Fruit fly (Drosophila melanogaster) whole organism, embryonic: ENCODE results near the gene CG43078.
A peak's percentile ranks its signal among the peaks of the same experiment; 100 is the strongest.

ENCODE experiments used
- CG10366 ChIP-seq: fragments of 200-800 bp; sonication (Bioruptor generic); IDR thresholded peaks from 2 replicates; pipeline ENCODE4 v1.3.6; 2022; ENCODE audit warnings: missing biosample characterization, missing genetic modification characterization
- CG10543 ChIP-seq: fragments of 200-800 bp; sonication (Bioruptor generic); optimal IDR thresholded peaks from 3 replicates; lab custom pipeline; 2017; ENCODE audit warnings: missing biosample characterization, mild to moderate bottlenecking, missing genetic modification characterization, moderate library complexity
- CG11093 ChIP-seq: fragments of 200-800 bp; sonication (Bioruptor generic); IDR thresholded peaks from 3 replicates; pipeline ENCODE4 v1.3.6; 2022; ENCODE audit warnings: missing biosample characterization, missing genetic modification characterization
- CG11504 ChIP-seq: fragments of 200-800 bp; sonication (Bioruptor generic); optimal IDR thresholded peaks from 3 replicates; lab custom pipeline; 2019; ENCODE audit warnings: missing biosample characterization, mild to moderate bottlenecking, missing genetic modification characterization, moderate library complexity
- CG12659 ChIP-seq: fragments of 200-800 bp; sonication (Bioruptor generic); optimal IDR thresholded peaks from 3 replicates; lab custom pipeline; 2017; ENCODE audit warnings: mild to moderate bottlenecking, missing biosample characterization, missing genetic modification reagents, missing genetic modification characterization
- CG13424 ChIP-seq: fragments of 200-800 bp; sonication (Bioruptor generic); optimal IDR thresholded peaks from 2 replicates; lab custom pipeline; 2019; ENCODE audit warnings: missing biosample characterization, mild to moderate bottlenecking, missing genetic modification characterization, moderate library complexity
- CG1647 ChIP-seq: fragments of 200-800 bp; sonication (Bioruptor generic); optimal IDR thresholded peaks from 3 replicates; lab custom pipeline; 2016; ENCODE audit warnings: missing biosample characterization, missing genetic modification characterization
- CG17186 ChIP-seq: fragments of 200-800 bp; sonication (Bioruptor generic); optimal IDR thresholded peaks from 3 replicates; lab custom pipeline; 2017; ENCODE audit warnings: missing biosample characterization, missing genetic modification reagents, missing genetic modification characterization
- CG17359 ChIP-seq: fragments of 200-800 bp; sonication (Bioruptor generic); optimal IDR thresholded peaks from 3 replicates; lab custom pipeline; 2018; ENCODE audit warnings: missing biosample characterization, mild to moderate bottlenecking, missing genetic modification characterization, moderate library complexity
- CG17802 ChIP-seq: fragments of 200-800 bp; sonication (Bioruptor generic); optimal IDR thresholded peaks from 2 replicates; lab custom pipeline; 2018; ENCODE audit warnings: missing biosample characterization, mild to moderate bottlenecking, missing genetic modification characterization, moderate library complexity
- CG2129 ChIP-seq: fragments of 200-800 bp; sonication (Bioruptor generic); IDR thresholded peaks from 2 replicates; pipeline ENCODE4 v1.3.6; 2022; ENCODE audit warnings: missing biosample characterization, missing genetic modification characterization; ENCODE audit not compliant: partially characterized antibody
- CG2875 ChIP-seq: fragments of 200-800 bp; sonication (Bioruptor generic); optimal IDR thresholded peaks from 2 replicates; lab custom pipeline; 2017; ENCODE audit warnings: missing biosample characterization, mild to moderate bottlenecking, missing genetic modification characterization, missing genetic modification reagents
- CG31224 ChIP-seq: fragments of 200-800 bp; sonication (Bioruptor generic); IDR thresholded peaks from 2 replicates; pipeline ENCODE4 v1.3.6; 2022; ENCODE audit warnings: missing biosample characterization, missing genetic modification characterization
- CG32767 ChIP-seq: fragments of 200-800 bp; sonication (Bioruptor generic); IDR thresholded peaks from 2 replicates; pipeline ENCODE4 v1.3.6; 2022; ENCODE audit warnings: missing biosample characterization, missing genetic modification characterization
- CG6272 ChIP-seq: fragments of 200-800 bp; sonication (Bioruptor generic); IDR thresholded peaks from 2 replicates; pipeline ENCODE4 v1.3.6; 2022; ENCODE audit warnings: missing biosample characterization, missing genetic modification characterization
- CG7556 ChIP-seq: fragments of 200-800 bp; sonication (Bioruptor generic); optimal IDR thresholded peaks from 2 replicates; lab custom pipeline; 2017; ENCODE audit warnings: missing biosample characterization, mild to moderate bottlenecking, missing genetic modification characterization
- CG7745 ChIP-seq: fragments of 200-800 bp; sonication (Bioruptor generic); optimal IDR thresholded peaks from 2 replicates; lab custom pipeline; 2018; ENCODE audit warnings: missing biosample characterization, mild to moderate bottlenecking, missing genetic modification characterization, moderate library complexity
- CG8944 ChIP-seq: fragments of 200-800 bp; sonication (Bioruptor generic); optimal IDR thresholded peaks from 3 replicates; lab custom pipeline; 2016; ENCODE audit warnings: missing biosample characterization, missing genetic modification characterization
- Dbx ChIP-seq: fragments of 200-800 bp; sonication (Bioruptor generic); IDR thresholded peaks from 3 replicates; pipeline ENCODE4 v1.3.6; 2022; ENCODE audit warnings: missing biosample characterization, missing genetic modification characterization
- E2f1 ChIP-seq: fragments of 200-800 bp; sonication (Bioruptor generic); IDR thresholded peaks from 2 replicates; pipeline ENCODE4 v1.3.6; 2022; ENCODE audit warnings: missing biosample characterization, missing genetic modification characterization
- ERR ChIP-seq: fragments of 200-800 bp; sonication (Bioruptor generic); optimal IDR thresholded peaks from 2 replicates; lab custom pipeline; 2016; ENCODE audit warnings: missing biosample characterization, missing genetic modification characterization
- GATAe ChIP-seq: fragments of 200-800 bp; sonication (Bioruptor generic); conservative IDR thresholded peaks from 2 replicates; pipeline ENCODE4 v1.3.6; 2022; ENCODE audit warnings: missing biosample characterization, missing genetic modification characterization
- H2.0 ChIP-seq: fragments of 200-800 bp; sonication (Bioruptor generic); IDR thresholded peaks from 2 replicates; pipeline ENCODE4 v1.3.6; 2022; ENCODE audit warnings: missing biosample characterization, missing genetic modification characterization
- Meics ChIP-seq: fragments of 200-800 bp; sonication (Bioruptor generic); optimal IDR thresholded peaks from 2 replicates; lab custom pipeline; 2017; ENCODE audit warnings: missing biosample characterization, mild to moderate bottlenecking, missing genetic modification characterization
- NC2α ChIP-seq: fragments of 200-800 bp; sonication (Bioruptor generic); optimal IDR thresholded peaks from 2 replicates; lab custom pipeline; 2016; ENCODE audit warnings: missing biosample characterization, missing genetic modification characterization
- NFAT ChIP-seq: fragments of 200-800 bp; sonication (Bioruptor generic); IDR thresholded peaks from 2 replicates; pipeline ENCODE4 v1.3.6; 2022; ENCODE audit warnings: missing biosample characterization, missing genetic modification characterization
- NfI ChIP-seq: fragments of 200-800 bp; sonication (Bioruptor generic); optimal IDR thresholded peaks from 3 replicates; lab custom pipeline; 2018; ENCODE audit warnings: missing biosample characterization, mild to moderate bottlenecking, missing genetic modification characterization, moderate library complexity
- Ravus ChIP-seq: fragments of 200-800 bp; sonication (Bioruptor generic); IDR thresholded peaks from 2 replicates; pipeline ENCODE4 v1.3.6; 2022; ENCODE audit warnings: missing biosample characterization, missing genetic modification characterization
- Side ChIP-seq: fragments of 200-800 bp; sonication (Bioruptor generic); optimal IDR thresholded peaks from 2 replicates; lab custom pipeline; 2016; ENCODE audit warnings: missing biosample characterization, missing genetic modification characterization
- Six4 ChIP-seq: fragments of 200-800 bp; sonication (Bioruptor generic); optimal IDR thresholded peaks from 2 replicates; lab custom pipeline; 2016; ENCODE audit warnings: missing biosample characterization, missing genetic modification characterization
- Xbp1 ChIP-seq: fragments of 200-800 bp; sonication (Bioruptor generic); optimal IDR thresholded peaks from 3 replicates; lab custom pipeline; 2016; ENCODE audit warnings: missing biosample characterization, mild to moderate bottlenecking, missing genetic modification characterization
- ac ChIP-seq: fragments of 200-800 bp; sonication (Bioruptor generic); optimal IDR thresholded peaks from 3 replicates; lab custom pipeline; 2017; ENCODE audit warnings: missing biosample characterization, mild to moderate bottlenecking, missing genetic modification characterization
- croc ChIP-seq: fragments of 200-800 bp; sonication (Bioruptor generic); conservative IDR thresholded peaks from 3 replicates; pipeline ENCODE4 v1.3.6; 2022; ENCODE audit warnings: missing biosample characterization, missing genetic modification characterization
- danr ChIP-seq: fragments of 200-800 bp; sonication (Bioruptor generic); IDR thresholded peaks from 2 replicates; pipeline ENCODE4 v1.3.6; 2022; ENCODE audit warnings: missing biosample characterization, missing genetic modification characterization
- dm ChIP-seq: fragments of 200-800 bp; sonication (Bioruptor generic); optimal IDR thresholded peaks from 3 replicates; lab custom pipeline; 2016; ENCODE audit warnings: missing biosample characterization, missing genetic modification characterization
- dmrt11E ChIP-seq: fragments of 200-800 bp; sonication (Bioruptor generic); optimal IDR thresholded peaks from 3 replicates; lab custom pipeline; 2018; ENCODE audit warnings: missing biosample characterization, mild to moderate bottlenecking, missing genetic modification characterization, moderate library complexity
- dmrt99B ChIP-seq: fragments of 200-800 bp; sonication (Bioruptor generic); optimal IDR thresholded peaks from 2 replicates; lab custom pipeline; 2018; ENCODE audit warnings: missing biosample characterization, mild to moderate bottlenecking, missing genetic modification characterization, moderate library complexity
- ewg ChIP-seq: fragments of 200-800 bp; sonication (Bioruptor generic); optimal IDR thresholded peaks from 3 replicates; lab custom pipeline; 2017; ENCODE audit warnings: mild to moderate bottlenecking, missing biosample characterization, missing genetic modification reagents, missing genetic modification characterization
- lab ChIP-seq: fragments of 200-800 bp; sonication (Bioruptor generic); optimal IDR thresholded peaks from 3 replicates; lab custom pipeline; 2017; ENCODE audit warnings: missing biosample characterization, missing genetic modification characterization, mild to moderate bottlenecking, moderate library complexity, missing genetic modification reagents
- lmd ChIP-seq: fragments of 200-800 bp; sonication (Bioruptor generic); IDR thresholded peaks from 2 replicates; pipeline ENCODE4 v1.3.6; 2022; ENCODE audit warnings: missing biosample characterization, missing genetic modification characterization
- pfk ChIP-seq: fragments of 200-800 bp; sonication (Bioruptor generic); optimal IDR thresholded peaks from 2 replicates; lab custom pipeline; 2018; ENCODE audit warnings: missing biosample characterization, mild to moderate bottlenecking, missing genetic modification characterization, moderate library complexity
- phol ChIP-seq: fragments of 200-800 bp; sonication (Bioruptor generic); optimal IDR thresholded peaks from 3 replicates; lab custom pipeline; 2018; ENCODE audit warnings: missing biosample characterization, mild to moderate bottlenecking, missing genetic modification characterization, moderate library complexity
- pita ChIP-seq: fragments of 200-800 bp; sonication (Bioruptor generic); optimal IDR thresholded peaks from 2 replicates; lab custom pipeline; 2017; ENCODE audit warnings: missing biosample characterization, mild to moderate bottlenecking, missing genetic modification characterization
- repo ChIP-seq: fragments of 200-800 bp; sonication (Bioruptor generic); optimal IDR thresholded peaks from 2 replicates; lab custom pipeline; 2016; ENCODE audit warnings: missing biosample characterization, missing genetic modification characterization
- rib ChIP-seq: fragments of 200-800 bp; sonication (Bioruptor generic); IDR thresholded peaks from 2 replicates; pipeline ENCODE4 v1.3.6; 2022; ENCODE audit warnings: missing biosample characterization, missing genetic modification characterization
- shn ChIP-seq: fragments of 200-800 bp; sonication (Bioruptor generic); optimal IDR thresholded peaks from 3 replicates; lab custom pipeline; 2016; ENCODE audit warnings: missing biosample characterization, missing genetic modification characterization
- sob ChIP-seq: fragments of 200-800 bp; sonication (Bioruptor generic); IDR thresholded peaks from 2 replicates; pipeline ENCODE4 v1.3.6; 2022; ENCODE audit warnings: missing biosample characterization, missing genetic modification characterization
- stc ChIP-seq: fragments of 200-800 bp; sonication (Bioruptor generic); IDR thresholded peaks from 2 replicates; pipeline ENCODE4 v1.3.6; 2022; ENCODE audit warnings: missing biosample characterization, missing genetic modification characterization
- stwl ChIP-seq: fragments of 200-800 bp; sonication (Bioruptor generic); optimal IDR thresholded peaks from 3 replicates; lab custom pipeline; 2018; ENCODE audit warnings: missing biosample characterization, mild to moderate bottlenecking, missing genetic modification characterization, moderate library complexity
- zf30C ChIP-seq: fragments of 200-800 bp; sonication (Bioruptor generic); optimal IDR thresholded peaks from 3 replicates; lab custom pipeline; 2018; ENCODE audit warnings: missing biosample characterization, mild to moderate bottlenecking, missing genetic modification characterization
- zfh1 ChIP-seq: fragments of 200-800 bp; sonication (Bioruptor generic); IDR thresholded peaks from 3 replicates; pipeline ENCODE4 v1.3.6; 2022; ENCODE audit warnings: missing biosample characterization, missing genetic modification characterization

Gene CG43078

dm6 chr3L:8628964-8629363 is 52.4 kb downstream of the CG43078 start (continued):
- peak; percentile 45 for TF ChIP-seq Ravus
- no peak for TF ChIP-seq ac (GFP tag; lab: Kevin White, UChicago)
- TF ChIP-seq phol (tag; lab: Kevin White, UChicago), result peak; percentile 82
- no peak for TF ChIP-seq repo
- no peak for TF ChIP-seq CG8944 (GFP tag; lab: Kevin White, UChicago)
- TF ChIP-seq stc (GFP tag; lab: Robert Waterston, UW), result peak; percentile 82
- TF ChIP-seq CG32767 (GFP tag; lab: Robert Waterston, UW), result 0 out of 2 replicates have a peak, but pooled peaks have one; percentile 44
- no peak for TF ChIP-seq pfk (GFP tag; lab: Kevin White, UChicago)
- TF ChIP-seq H2.0 (GFP tag; lab: Robert Waterston, UW), result peak; percentile 52; the same call in 1 of the 2 replicates
- peak; percentile 50 for TF ChIP-seq Xbp1 (GFP tag; lab: Kevin White, UChicago)
- TF ChIP-seq CG11504 (tag; lab: Kevin White, UChicago), result peak; percentile 82
- peak; percentile 43 for TF ChIP-seq CG2875 (GFP tag; lab: Kevin White, UChicago)
- peak; percentile 73 for TF ChIP-seq sob (GFP tag; lab: Robert Waterston, UW)
- TF ChIP-seq NfI (GFP tag; lab: Kevin White, UChicago), result peak; percentile 8
- peak; percentile 15 for TF ChIP-seq zf30C (GFP tag; lab: Kevin White, UChicago)
- peak; percentile 82 for TF ChIP-seq CG6272
- TF ChIP-seq dmrt11E (tag; lab: Kevin White, UChicago), result peak; percentile 55
- peak; percentile 21; the same call in 1 of the 2 replicates for TF ChIP-seq danr (GFP tag; lab: Robert Waterston, UW)
- TF ChIP-seq CG1647, result no peak
- TF ChIP-seq Meics (GFP tag; lab: Kevin White, UChicago), result peak; percentile 59
- TF ChIP-seq NC2α (GFP tag; lab: Kevin White, UChicago), result no peak
- TF ChIP-seq GATAe (GFP tag; lab: Robert Waterston, UW), result 0 out of 2 replicates have a peak, but pooled peaks have one; percentile 21
- no peak for TF ChIP-seq Side
- peak; percentile 78 for TF ChIP-seq E2f1 (GFP tag; lab: Robert Waterston, UW)
- TF ChIP-seq shn (GFP tag; lab: Kevin White, UChicago), result no peak
- no peak for TF ChIP-seq CG2129
- TF ChIP-seq CG31224 (GFP tag; lab: Robert Waterston, UW), result peak; percentile 73
- no peak for TF ChIP-seq dm (GFP tag; lab: Kevin White, UChicago)
- no peak for TF ChIP-seq pita
- TF ChIP-seq NFAT (GFP tag; lab: Robert Waterston, UW), result peak; percentile 47; the same call in 1 of the 2 replicates
- TF ChIP-seq CG11093 (GFP tag; lab: Robert Waterston, UW), result peak; percentile 65; the same call in 1 of the 3 replicates
- peak; percentile 70 for TF ChIP-seq Six4 (GFP tag; lab: Kevin White, UChicago)
- no peak for TF ChIP-seq CG7745
- TF ChIP-seq croc (GFP tag; lab: Robert Waterston, UW), result peak; percentile 67; the same call in 1 of the 3 replicates
- TF ChIP-seq rib (GFP tag; lab: Robert Waterston, UW), result peak; percentile 58; the same call in 1 of the 2 replicates
- no peak for TF ChIP-seq stwl (tag; lab: Kevin White, UChicago)
- 0 out of 3 replicates have a peak, but pooled peaks have one; percentile 40 for TF ChIP-seq Dbx (GFP tag; lab: Robert Waterston, UW)
- peak; percentile 38 for TF ChIP-seq CG7556 (GFP tag; lab: Kevin White, UChicago)
- TF ChIP-seq CG17802 (tag; lab: Kevin White, UChicago), result peak; percentile 5
- no peak for TF ChIP-seq CG17186 (GFP tag; lab: Kevin White, UChicago)
- TF ChIP-seq zfh1, result peak; percentile 72
- peak; percentile 73 for TF ChIP-seq lab (GFP tag; lab: Kevin White, UChicago)
- TF ChIP-seq CG10543 (GFP tag; lab: Kevin White, UChicago), result peak; percentile 30
- TF ChIP-seq CG12659 (GFP tag; lab: Kevin White, UChicago), result peak; percentile 45
- TF ChIP-seq lmd (GFP tag; lab: Robert Waterston, UW), result peak; percentile 83
- TF ChIP-seq dmrt99B (tag; lab: Kevin White, UChicago), result peak; percentile 86
- peak; percentile 77 for TF ChIP-seq CG13424 (tag; lab: Kevin White, UChicago)
- TF ChIP-seq CG10366, result peak; percentile 41
- peak; percentile 21 for TF ChIP-seq ewg (GFP tag; lab: Kevin White, UChicago)
- peak; percentile 65 for TF ChIP-seq CG17359
- TF ChIP-seq ERR (GFP tag; lab: Kevin White, UChicago), result no peak
